Fruit fly (Drosophila melanogaster): Measurements from ENCODE around the gene eIF3g1.

The eIF3g1 gene

DNA sequence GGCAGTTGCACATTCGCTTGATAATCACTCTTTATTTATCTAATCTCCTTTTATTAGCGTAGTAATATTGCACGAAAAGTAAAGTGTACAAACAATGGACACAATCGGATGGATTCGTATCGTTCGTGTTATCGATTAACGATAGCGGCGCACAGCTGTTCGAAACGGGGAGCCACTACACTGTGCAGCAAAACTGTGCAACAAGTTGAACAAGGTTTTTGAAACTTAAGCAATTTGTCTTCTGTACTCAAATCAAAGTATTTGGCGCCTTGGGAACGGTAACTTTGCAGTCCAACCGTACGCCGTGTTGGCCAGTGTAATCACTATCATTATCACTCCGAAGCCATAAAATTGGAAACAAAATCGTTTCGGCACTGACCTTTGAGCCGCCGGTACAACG is 9.5 kb upstream of the eIF3g1 start, which contains the start of the genes Tsp3A and Seipin (continued):
- TF ChIP-seq salm (tag; optimal IDR thresholded peaks at IDR 0.05) (peak; percentile 73), Sox102F (GFP tag; optimal IDR thresholded peaks at IDR 0.05) (peak; percentile 80), CG33557 (GFP tag; optimal IDR thresholded peaks at IDR 0.05) (peak; percentile 3), tgo (GFP tag; IDR thresholded peaks at IDR 0.05) (peak; percentile 85), da (GFP tag; optimal IDR thresholded peaks at IDR 0.05) (peak; percentile 69), BEAF-32 (GFP tag; optimal IDR thresholded peaks at IDR 0.05) (peak; percentile 47), mld (GFP tag; IDR thresholded peaks at IDR 0.05; ENCODE audit: partially characterized antibody) (0 out of 3 replicates have a peak, but pooled peaks have one; percentile 21), tll (GFP tag; optimal IDR thresholded peaks at IDR 0.05) (no peak), nerfin-2 (GFP tag; IDR thresholded peaks at IDR 0.05; ENCODE audit: partially characterized antibody) (0 out of 2 replicates have a peak, but pooled peaks have one; percentile 62), maf-S (GFP tag; optimal IDR thresholded peaks at IDR 0.05) (peak; percentile 69), Mes4 (GFP tag; optimal IDR thresholded peaks at IDR 0.05) (peak; percentile 74), CG30403 (GFP tag; optimal IDR thresholded peaks at IDR 0.05) (peak; percentile 79), Atf3 (GFP tag; optimal IDR thresholded peaks at IDR 0.05) (peak; percentile 52), NK7.1 (GFP tag; optimal IDR thresholded peaks at IDR 0.05) (peak; percentile 74), CG6765 (GFP tag; optimal IDR thresholded peaks at IDR 0.05) (peak; percentile 84), CG11560 (tag; IDR thresholded peaks at IDR 0.05) (peak; percentile 65; the same call in 2 of the 3 replicates), CG34376 (GFP tag; optimal IDR thresholded peaks at IDR 0.05) (peak; percentile 98), CG10543 (GFP tag; optimal IDR thresholded peaks at IDR 0.05) (peak; percentile 70), btn (GFP tag; optimal IDR thresholded peaks at IDR 0.05) (peak; percentile 58), CG8478 (optimal IDR thresholded peaks at IDR 0.05) (no peak), fd3F (GFP tag; optimal IDR thresholded peaks at IDR 0.05) (peak; percentile 77), Six4 (GFP tag; optimal IDR thresholded peaks at IDR 0.05) (peak; percentile 71), ttk (GFP tag; IDR thresholded peaks at IDR 0.05) (peak; percentile 85), CG4854 (GFP tag; optimal IDR thresholded peaks at IDR 0.05) (peak; percentile 73), twi (tag; optimal IDR thresholded peaks at IDR 0.05) (peak; percentile 37), Sox100B (GFP tag; optimal IDR thresholded peaks at IDR 0.05) (no peak), ase (GFP tag; IDR thresholded peaks at IDR 0.05) (peak; percentile 88), h (optimal IDR thresholded peaks at IDR 0.05) (no peak), HLH3B (GFP tag; IDR thresholded peaks at IDR 0.05) (peak; percentile 77), HmgD (GFP tag; optimal IDR thresholded peaks at IDR 0.05) (peak; percentile 37), CG32772 (GFP tag; IDR thresholded peaks at IDR 0.05) (peak; percentile 85), Taf1 (GFP tag; IDR thresholded peaks at IDR 0.05) (peak; percentile 83), zfh2 (GFP tag; optimal IDR thresholded peaks at IDR 0.05) (peak; percentile 85), sens (GFP tag) (peak; percentile 89), CTCF (GFP tag; optimal IDR thresholded peaks at IDR 0.05) (peak; percentile 39), lilli (GFP tag; optimal IDR thresholded peaks at IDR 0.05) (peak; percentile 90), Vsx1 (GFP tag; optimal IDR thresholded peaks at IDR 0.05) (no peak), CG18764 (GFP tag; optimal IDR thresholded peaks at IDR 0.05) (no peak), tin (GFP tag; optimal IDR thresholded peaks at IDR 0.05) (peak; percentile 65), Nf-YB (GFP tag; optimal IDR thresholded peaks at IDR 0.05) (peak; percentile 45), CG1602 (GFP tag; optimal IDR thresholded peaks at IDR 0.05) (peak; percentile 65), crol (GFP tag; IDR thresholded peaks at IDR 0.05) (no peak), lbe (GFP tag; optimal IDR thresholded peaks at IDR 0.05) (no peak), Abd-B (GFP tag; optimal IDR thresholded peaks at IDR 0.05) (peak; percentile 65), CG10462 (GFP tag; optimal IDR thresholded peaks at IDR 0.05) (peak; percentile 46), ERR (GFP tag; optimal IDR thresholded peaks at IDR 0.05) (peak; percentile 82), scrt (GFP tag; optimal IDR thresholded peaks at IDR 0.05) (peak; percentile 92), Tbp (GFP tag; optimal IDR thresholded peaks at IDR 0.05) (no peak), CG10366 (GFP tag; IDR thresholded peaks at IDR 0.05) (peak; percentile 86), CG17361 (GFP tag; IDR thresholded peaks at IDR 0.05) (peak; percentile 78), Rx (GFP tag; IDR thresholded peaks at IDR 0.05) (peak; percentile 88), Fer3 (tag; optimal IDR thresholded peaks at IDR 0.05) (peak; percentile 90), Doc3 (GFP tag; IDR thresholded peaks at IDR 0.05; ENCODE audit: partially characterized antibody) (peak; percentile 60)
